Fruit fly (Drosophila melanogaster) whole organism, embryonic: Measurements from ENCODE around the gene Ubqn.

Experiments used
- CG10267 ChIP-seq: fragments of 200-800 bp; sonication (Bioruptor generic); optimal IDR thresholded peaks from 2 replicates; lab custom pipeline; 2018; ENCODE audit warnings: missing biosample characterization, mild to moderate bottlenecking, missing genetic modification characterization, moderate library complexity
- CG11093 ChIP-seq: fragments of 200-800 bp; sonication (Bioruptor generic); IDR thresholded peaks from 3 replicates; pipeline ENCODE4 v1.3.6; 2022; ENCODE audit warnings: missing biosample characterization, missing genetic modification characterization
- CG12155 ChIP-seq: fragments of 200-800 bp; sonication (Bioruptor generic); optimal IDR thresholded peaks from 3 replicates; lab custom pipeline; 2016; ENCODE audit warnings: missing biosample characterization, missing genetic modification characterization
- CG12299 ChIP-seq: fragments of 200-800 bp; sonication (Bioruptor generic); optimal IDR thresholded peaks from 2 replicates; lab custom pipeline; 2018; ENCODE audit warnings: missing biosample characterization, mild to moderate bottlenecking, missing genetic modification characterization
- CG13894 ChIP-seq: fragments of 200-800 bp; sonication (Bioruptor generic); optimal IDR thresholded peaks from 3 replicates; lab custom pipeline; 2018; ENCODE audit warnings: missing biosample characterization, mild to moderate bottlenecking, missing genetic modification characterization, moderate library complexity
- CG16863 ChIP-seq: fragments of 200-800 bp; sonication (Bioruptor generic); optimal IDR thresholded peaks from 3 replicates; lab custom pipeline; 2016; ENCODE audit warnings: missing biosample characterization, missing genetic modification characterization
- CG17359 ChIP-seq: fragments of 200-800 bp; sonication (Bioruptor generic); optimal IDR thresholded peaks from 3 replicates; lab custom pipeline; 2018; ENCODE audit warnings: missing biosample characterization, mild to moderate bottlenecking, missing genetic modification characterization, moderate library complexity
- CG17361 ChIP-seq: fragments of 200-800 bp; sonication (Bioruptor generic); IDR thresholded peaks from 3 replicates; pipeline ENCODE4 v1.3.6; 2022; ENCODE audit warnings: missing biosample characterization, missing genetic modification characterization
- CG17612 ChIP-seq: fragments of 200-800 bp; sonication (Bioruptor generic); IDR thresholded peaks from 2 replicates; pipeline ENCODE4 v1.3.6; 2022; ENCODE audit warnings: missing biosample characterization, missing genetic modification characterization
- CG17802 ChIP-seq: fragments of 200-800 bp; sonication (Bioruptor generic); optimal IDR thresholded peaks from 2 replicates; lab custom pipeline; 2018; ENCODE audit warnings: missing biosample characterization, mild to moderate bottlenecking, missing genetic modification characterization, moderate library complexity
- CG2129 ChIP-seq: fragments of 200-800 bp; sonication (Bioruptor generic); IDR thresholded peaks from 2 replicates; pipeline ENCODE4 v1.3.6; 2022; ENCODE audit warnings: missing biosample characterization, missing genetic modification characterization; ENCODE audit not compliant: partially characterized antibody
- CG2199 ChIP-seq: fragments of 200-800 bp; sonication (Bioruptor generic); IDR thresholded peaks from 3 replicates; pipeline ENCODE4 v1.3.6; 2022; ENCODE audit warnings: missing biosample characterization, missing genetic modification characterization
- CG30403 ChIP-seq: fragments of 200-800 bp; sonication (Bioruptor generic); optimal IDR thresholded peaks from 3 replicates; lab custom pipeline; 2016; ENCODE audit warnings: missing biosample characterization, missing genetic modification characterization
- CG3163 ChIP-seq: fragments of 200-800 bp; sonication (Bioruptor generic); optimal IDR thresholded peaks from 3 replicates; lab custom pipeline; 2016; ENCODE audit warnings: missing biosample characterization, missing genetic modification characterization
- CG32767 ChIP-seq: fragments of 200-800 bp; sonication (Bioruptor generic); IDR thresholded peaks from 2 replicates; pipeline ENCODE4 v1.3.6; 2022; ENCODE audit warnings: missing biosample characterization, missing genetic modification characterization
- CG34376 ChIP-seq: fragments of 200-800 bp; sonication (Bioruptor generic); optimal IDR thresholded peaks from 2 replicates; lab custom pipeline; 2018; ENCODE audit warnings: missing biosample characterization, mild to moderate bottlenecking, missing genetic modification characterization
- CG3847 ChIP-seq: fragments of 200-800 bp; sonication (Bioruptor generic); IDR thresholded peaks from 2 replicates; pipeline ENCODE4 v1.3.6; 2022; ENCODE audit warnings: missing biosample characterization, missing genetic modification characterization
- CG4820 ChIP-seq: fragments of 200-800 bp; sonication (Bioruptor generic); optimal IDR thresholded peaks from 3 replicates; lab custom pipeline; 2016; ENCODE audit warnings: missing biosample characterization, missing genetic modification characterization
- CG6813 ChIP-seq: fragments of 200-800 bp; sonication (Bioruptor generic); optimal IDR thresholded peaks from 2 replicates; lab custom pipeline; 2017; ENCODE audit warnings: missing biosample characterization, missing genetic modification characterization, mild to moderate bottlenecking, moderate library complexity, missing genetic modification reagents
- CG7556 ChIP-seq: fragments of 200-800 bp; sonication (Bioruptor generic); optimal IDR thresholded peaks from 2 replicates; lab custom pipeline; 2017; ENCODE audit warnings: missing biosample characterization, mild to moderate bottlenecking, missing genetic modification characterization
- CG9932 ChIP-seq: fragments of 200-800 bp; sonication (Bioruptor generic); IDR thresholded peaks from 2 replicates; pipeline ENCODE4 v1.3.6; 2022; ENCODE audit warnings: missing biosample characterization, missing genetic modification characterization
- CTCF ChIP-seq: fragments of 200-800 bp; sonication (Bioruptor generic); optimal IDR thresholded peaks from 2 replicates; lab custom pipeline; 2017; ENCODE audit warnings: missing biosample characterization, mild to moderate bottlenecking, missing genetic modification characterization, moderate library complexity
- Chrac-16 ChIP-seq: fragments of 200-800 bp; sonication (Bioruptor generic); optimal IDR thresholded peaks from 3 replicates; lab custom pipeline; 2016; ENCODE audit warnings: missing biosample characterization, missing genetic modification characterization
- Hr39 ChIP-seq: fragments of >200 bp; optimal IDR thresholded peaks from 2 replicates; lab custom pipeline; 2017
- Jarid2 ChIP-seq: fragments of 200-800 bp; sonication (Bioruptor generic); optimal IDR thresholded peaks from 3 replicates; lab custom pipeline; 2017; ENCODE audit warnings: mild to moderate bottlenecking, missing biosample characterization, missing genetic modification reagents, missing genetic modification characterization
- Mad ChIP-seq: fragments of 200-800 bp; sonication (Bioruptor generic); optimal IDR thresholded peaks from 2 replicates; lab custom pipeline; 2016; ENCODE audit warnings: missing biosample characterization, missing genetic modification characterization
- Med ChIP-seq: fragments of 200-800 bp; sonication (Bioruptor generic); peaks from one replicate; lab custom pipeline; 2016; ENCODE audit warnings: missing biosample characterization, missing genetic modification characterization, mild to moderate bottlenecking, inconsistent platforms, moderate library complexity
- Mes4 ChIP-seq: fragments of 200-800 bp; sonication (Bioruptor generic); optimal IDR thresholded peaks from 2 replicates; lab custom pipeline; 2016; ENCODE audit warnings: missing biosample characterization, missing genetic modification characterization
- NC2β ChIP-seq: fragments of 200-800 bp; sonication (Bioruptor generic); optimal IDR thresholded peaks from 2 replicates; lab custom pipeline; 2016; ENCODE audit warnings: missing biosample characterization, missing genetic modification characterization
- Optix ChIP-seq: fragments of 200-800 bp; sonication (Bioruptor generic); IDR thresholded peaks from 3 replicates; pipeline ENCODE4 v1.3.6; 2022; ENCODE audit warnings: missing biosample characterization, missing genetic modification characterization
- Sox102F ChIP-seq: fragments of 200-800 bp; sonication (Bioruptor generic); optimal IDR thresholded peaks from 2 replicates; lab custom pipeline; 2018; ENCODE audit warnings: missing biosample characterization, mild to moderate bottlenecking, missing genetic modification characterization, moderate library complexity
- Sry-β ChIP-seq: fragments of 200-800 bp; sonication (Bioruptor generic); optimal IDR thresholded peaks from 2 replicates; lab custom pipeline; 2018; ENCODE audit warnings: missing biosample characterization, mild to moderate bottlenecking, missing genetic modification characterization, moderate library complexity
- Trl ChIP-seq, 3 experiments: fragments of >200 bp in 2 of 3; fragments of 200-800 bp in 1 of 3; sonication (Bioruptor generic) in 1 of 3; optimal IDR thresholded peaks; 2 replicates in 1 of 3; 3 replicates in 2 of 3; lab custom pipeline; 2016 to 2017; ENCODE audit warnings: missing biosample characterization in 1 of 3, missing genetic modification characterization in 1 of 3
- Vsx1 ChIP-seq: fragments of 200-800 bp; sonication (Bioruptor generic); optimal IDR thresholded peaks from 2 replicates; lab custom pipeline; 2017; ENCODE audit warnings: missing biosample characterization, mild to moderate bottlenecking, missing genetic modification characterization, missing genetic modification reagents
- abd-A ChIP-seq: fragments of 200-800 bp; sonication (Bioruptor generic); optimal IDR thresholded peaks from 3 replicates; lab custom pipeline; 2019; ENCODE audit warnings: missing biosample characterization, mild to moderate bottlenecking, missing genetic modification characterization, moderate library complexity
- amos ChIP-seq: fragments of 200-800 bp; sonication (Bioruptor generic); IDR thresholded peaks from 2 replicates; pipeline ENCODE4 v1.3.6; 2022; ENCODE audit warnings: missing biosample characterization, missing genetic modification characterization; ENCODE audit not compliant: partially characterized antibody
- bowl ChIP-seq: fragments of 200-800 bp; sonication (Bioruptor generic); IDR thresholded peaks from 2 replicates; pipeline ENCODE4 v1.3.6; 2022; ENCODE audit warnings: missing biosample characterization, missing genetic modification characterization
- cg ChIP-seq: fragments of 200-800 bp; sonication (Bioruptor generic); optimal IDR thresholded peaks from 3 replicates; lab custom pipeline; 2019; ENCODE audit warnings: missing biosample characterization, mild to moderate bottlenecking, missing genetic modification characterization, moderate library complexity
- esg ChIP-seq: fragments of 200-800 bp; sonication (Bioruptor generic); conservative IDR thresholded peaks from 2 replicates; pipeline ENCODE4 v1.3.6; 2022; ENCODE audit warnings: missing biosample characterization, missing genetic modification characterization
- ewg ChIP-seq: fragments of 200-800 bp; sonication (Bioruptor generic); optimal IDR thresholded peaks from 3 replicates; lab custom pipeline; 2017; ENCODE audit warnings: mild to moderate bottlenecking, missing biosample characterization, missing genetic modification reagents, missing genetic modification characterization
- gcm2 ChIP-seq: fragments of 200-800 bp; sonication (Bioruptor generic); optimal IDR thresholded peaks from 2 replicates; lab custom pipeline; 2016; ENCODE audit warnings: missing biosample characterization, missing genetic modification characterization
- nmo ChIP-seq: fragments of 200-800 bp; sonication (Bioruptor generic); optimal IDR thresholded peaks from 2 replicates; lab custom pipeline; 2018; ENCODE audit warnings: missing biosample characterization, mild to moderate bottlenecking, missing genetic modification characterization, moderate library complexity
- pzg ChIP-seq: fragments of 200-800 bp; sonication (Bioruptor generic); optimal IDR thresholded peaks from 3 replicates; lab custom pipeline; 2018; ENCODE audit warnings: missing biosample characterization, mild to moderate bottlenecking, missing genetic modification characterization, moderate library complexity
- repo ChIP-seq: fragments of 200-800 bp; sonication (Bioruptor generic); optimal IDR thresholded peaks from 2 replicates; lab custom pipeline; 2016; ENCODE audit warnings: missing biosample characterization, missing genetic modification characterization
- schlank ChIP-seq: fragments of 200-800 bp; sonication (Bioruptor generic); optimal IDR thresholded peaks from 2 replicates; lab custom pipeline; 2018; ENCODE audit warnings: missing biosample characterization, mild to moderate bottlenecking, missing genetic modification characterization
- scrt ChIP-seq: fragments of 200-800 bp; sonication (Bioruptor generic); optimal IDR thresholded peaks from 2 replicates; lab custom pipeline; 2018; ENCODE audit warnings: missing biosample characterization, mild to moderate bottlenecking, missing genetic modification characterization, moderate library complexity
- sens ChIP-seq: fragments of 200-800 bp; sonication (Bioruptor generic); peaks from one replicate; lab custom pipeline; 2016; ENCODE audit warnings: missing biosample characterization, missing genetic modification characterization
- sqz ChIP-seq: fragments of 200-800 bp; sonication (Bioruptor generic); optimal IDR thresholded peaks from 3 replicates; lab custom pipeline; 2018; ENCODE audit warnings: missing biosample characterization, mild to moderate bottlenecking, missing genetic modification characterization
- usp ChIP-seq: fragments of >200 bp; optimal IDR thresholded peaks from 2 replicates; lab custom pipeline; 2017; ENCODE audit warnings: missing biosample characterization, missing genetic modification characterization
- yki ChIP-seq: fragments of >200 bp; optimal IDR thresholded peaks from 3 replicates; lab custom pipeline; 2018

Ubqn gene

dm6 chrX:19717988-19718973, 34.7 kb downstream of the Ubqn start, which contains the start of gene CG12531 (continued):
- TF ChIP-seq Sry-β (GFP tag; lab: Kevin White, UChicago) (no peak), CG16863 (GFP tag; lab: Kevin White, UChicago) (no peak), esg (GFP tag; lab: Robert Waterston, UW) (no peak), schlank (no peak), CG30403 (GFP tag; lab: Kevin White, UChicago) (no peak), CG17612 (no peak), CTCF (peak; percentile 89), Optix (GFP tag; lab: Robert Waterston, UW) (no peak), ewg (GFP tag; lab: Kevin White, UChicago) (peak; percentile 90), Mad (no peak), CG9932 (GFP tag; lab: Robert Waterston, UW) (no peak), bowl (GFP tag; lab: Robert Waterston, UW) (no peak), CG6813 (GFP tag; lab: Kevin White, UChicago) (no peak), CG4820 (no peak), CG17359 (no peak), gcm2 (GFP tag; lab: Kevin White, UChicago) (no peak), CG3847 (GFP tag; lab: Robert Waterston, UW) (no peak), NC2β (GFP tag; lab: Kevin White, UChicago) (no peak), CG17361 (GFP tag; lab: Robert Waterston, UW) (no peak), nmo (GFP tag; lab: Kevin White, UChicago) (no peak), amos (GFP tag; lab: Robert Waterston, UW) (no peak), Vsx1 (GFP tag; lab: Kevin White, UChicago) (no peak), pzg (peak; percentile 10), sqz (no peak), CG32767 (peak; percentile 61; the same call in 1 of the 2 replicates), Hr39 (no peak), CG10267 (tag; lab: Kevin White, UChicago) (no peak), scrt (peak; percentile 50), CG17802 (tag; lab: Kevin White, UChicago) (no peak), repo (GFP tag; lab: Kevin White, UChicago) (no peak), Sox102F (GFP tag; lab: Kevin White, UChicago) (no peak), CG3163 (GFP tag; lab: Kevin White, UChicago) (no peak), Jarid2 (GFP tag; lab: Kevin White, UChicago) (no peak), CG13894 (tag; lab: Kevin White, UChicago) (peak; percentile 24), cg (peak; percentile 61), Trl (optimal IDR thresholded peaks at IDR 0.05; lab: Kevin White, UChicago) (peak; percentile 67 to 81), Trl (GFP tag; optimal IDR thresholded peaks at IDR 0.05; lab: Kevin White, UChicago) (no peak), Chrac-16 (GFP tag; lab: Kevin White, UChicago) (no peak), CG2129 (GFP tag; lab: Robert Waterston, UW) (no peak), CG34376 (no peak), CG11093 (GFP tag; lab: Robert Waterston, UW) (no peak), sens (GFP tag; lab: Kevin White, UChicago) (peak; percentile 28), abd-A (peak; percentile 14), Mes4 (GFP tag; lab: Kevin White, UChicago) (no peak), CG12299 (tag; lab: Kevin White, UChicago) (no peak), CG2199 (GFP tag; lab: Robert Waterston, UW) (no peak), CG12155 (GFP tag; lab: Kevin White, UChicago) (peak; percentile 77), usp (GFP tag; lab: Kevin White, UChicago) (no peak), yki (lab: Kevin White, UChicago) (peak; percentile 7), Med (GFP tag; lab: Kevin White, UChicago) (peak; percentile 20), CG7556 (GFP tag; lab: Kevin White, UChicago) (no peak)
